Worm (Caenorhabditis elegans) whole organism, L2 larva: ENCODE measurements around the gene cest-2.2.

Experiments
- alr-1 ChIP-seq: fragments of 150-350 bp; optimal IDR thresholded peaks from 2 replicates; lab custom pipeline; 2014; ENCODE audit warnings: missing biosample characterization, missing genetic modification characterization
- aly-2 ChIP-seq: fragments of 150-350 bp; optimal IDR thresholded peaks from 2 replicates; lab custom pipeline; 2014; ENCODE audit warnings: missing biosample characterization, missing genetic modification characterization
- crh-2 ChIP-seq: sonication (generic microtip); optimal IDR thresholded peaks from 2 replicates; lab custom pipeline; 2017; ENCODE audit warnings: missing biosample characterization, missing genetic modification characterization
- elt-1 ChIP-seq: fragments of 150-350 bp; optimal IDR thresholded peaks from 2 replicates; lab custom pipeline; 2014; ENCODE audit warnings: missing biosample characterization, missing genetic modification characterization
- fos-1 ChIP-seq: fragments of 150-350 bp; optimal IDR thresholded peaks from 2 replicates; lab custom pipeline; 2014; ENCODE audit warnings: missing biosample characterization, missing genetic modification characterization
- lin-11 ChIP-seq: fragments of 150-350 bp; sonication (generic microtip); optimal IDR thresholded peaks from 2 replicates; lab custom pipeline; 2014; ENCODE audit warnings: missing biosample characterization, missing genetic modification characterization, inconsistent platforms, mixed read lengths
- mbf-1 ChIP-seq: sonication (generic microtip); optimal IDR thresholded peaks from 2 replicates; lab custom pipeline; 2017; ENCODE audit warnings: missing biosample characterization, missing genetic modification characterization
- mdl-1 ChIP-seq, 2 experiments: fragments of 150-350 bp in 1 of 2; sonication (generic microtip) in 1 of 2; optimal IDR thresholded peaks; 2 replicates each; lab custom pipeline; 2017; ENCODE audit warnings: missing biosample characterization in 2 of 2, missing genetic modification characterization in 2 of 2
- nhr-11 ChIP-seq: fragments of 150-350 bp; optimal IDR thresholded peaks from 2 replicates; lab custom pipeline; 2014; ENCODE audit warnings: missing biosample characterization, missing genetic modification characterization
- nhr-12 ChIP-seq: fragments of 150-350 bp; optimal IDR thresholded peaks from 2 replicates; lab custom pipeline; 2014; ENCODE audit warnings: missing biosample characterization, missing genetic modification characterization
- nhr-77 ChIP-seq: fragments of 150-350 bp; optimal IDR thresholded peaks from 2 replicates; lab custom pipeline; 2014; ENCODE audit warnings: missing biosample characterization, missing genetic modification characterization
- unc-62 ChIP-seq: fragments of 150-350 bp; optimal IDR thresholded peaks from 2 replicates; lab custom pipeline; 2014; ENCODE audit warnings: missing biosample characterization, missing genetic modification reagents, missing genetic modification characterization
- ztf-11 ChIP-seq: sonication (generic microtip); optimal IDR thresholded peaks from 2 replicates; lab custom pipeline; 2017; ENCODE audit warnings: missing biosample characterization, missing genetic modification characterization

DNA sequence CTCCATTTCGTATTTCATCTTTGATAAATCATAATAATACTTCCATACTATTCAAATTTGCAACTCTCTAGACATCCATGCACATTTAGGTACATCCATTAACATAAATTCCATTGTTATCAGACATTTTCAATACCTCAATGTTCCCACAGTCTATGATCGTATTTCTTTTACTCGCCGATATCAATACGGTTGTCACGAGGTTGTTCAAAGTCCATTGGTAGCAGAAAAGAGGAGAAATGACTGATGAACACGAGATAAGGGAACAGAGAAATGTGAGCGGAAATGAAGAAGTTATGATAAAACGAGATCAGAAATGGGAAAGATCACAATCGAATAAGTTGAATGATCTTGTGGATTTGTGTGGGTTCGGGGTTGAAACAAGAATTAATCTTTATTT lies 37.7 kb upstream of the cest-2.2 start:
- TF ChIP-seq mdl-1 (tag; optimal IDR thresholded peaks at IDR 0.05; lab: Kevin White, UChicago) (no peak), crh-2 (peak; percentile 65), nhr-77 (no peak), nhr-11 (tag; lab: Kevin White, UChicago) (no peak), alr-1 (tag; lab: Kevin White, UChicago) (no peak), fos-1 (peak; percentile 78), mbf-1 (tag; lab: Kevin White, UChicago) (no peak), nhr-12 (tag; lab: Kevin White, UChicago) (no peak), elt-1 (tag; lab: Kevin White, UChicago) (no peak), aly-2 (tag; lab: Kevin White, UChicago) (no peak), ztf-11 (tag; lab: Kevin White, UChicago) (no peak), lin-11 (tag; lab: Kevin White, UChicago) (no peak), unc-62 (GFP tag; lab: Kevin White, UChicago) (no peak)
